Worm (Caenorhabditis elegans): Measurements from ENCODE around the gene aakg-3.

Gene aakg-3

DNA sequence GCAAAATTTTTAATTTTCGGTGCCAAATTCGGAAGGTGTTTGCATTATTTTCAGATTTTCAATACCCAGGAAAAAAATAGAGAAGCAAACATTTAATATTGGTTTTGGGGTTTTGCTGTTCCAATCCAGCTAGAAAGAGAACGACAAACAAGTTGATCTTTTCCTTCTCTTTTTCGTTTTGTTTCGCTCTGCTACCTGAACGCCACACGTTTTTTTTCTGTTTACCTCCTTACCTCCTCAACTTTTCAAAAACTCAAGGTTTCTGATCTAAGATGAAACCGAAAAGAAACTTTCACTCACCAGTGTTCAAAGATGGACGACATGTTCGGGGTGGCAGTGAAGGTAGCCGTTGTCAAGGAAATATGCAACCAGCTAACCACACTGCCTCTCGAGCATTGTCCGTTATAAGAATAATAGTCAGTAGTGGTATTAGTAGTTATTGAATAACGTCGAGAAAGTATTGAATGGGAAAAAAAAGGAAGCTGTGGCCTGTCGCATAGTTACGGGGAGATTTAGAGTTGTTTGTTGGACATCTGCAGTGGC lies 6.7 kb upstream of the aakg-3 start:
- TF ChIP-seq unc-62 (GFP tag; optimal IDR thresholded peaks at IDR 0.05): no peak

DNA sequence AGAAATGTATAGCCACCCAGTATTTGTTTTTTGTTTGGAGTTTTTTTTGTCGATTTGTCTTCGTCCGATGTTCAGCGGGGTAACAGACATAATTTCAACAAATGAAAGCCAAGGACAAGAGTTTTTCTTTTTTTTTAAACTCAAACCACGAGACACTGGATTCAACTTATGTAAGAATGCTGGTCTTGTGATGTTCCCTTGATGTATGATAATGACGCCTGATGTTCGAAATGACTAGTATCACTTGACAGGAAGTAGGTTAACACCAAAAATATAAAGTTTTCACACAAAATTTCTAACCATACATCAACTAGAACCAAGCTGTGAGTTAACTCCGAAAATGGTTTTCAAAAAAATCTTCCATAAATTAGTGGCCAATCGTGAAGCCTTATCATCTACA lies 6.0 kb upstream of the aakg-3 start:
- no peak for TF ChIP-seq unc-62 (GFP tag; optimal IDR thresholded peaks at IDR 0.05)

DNA sequence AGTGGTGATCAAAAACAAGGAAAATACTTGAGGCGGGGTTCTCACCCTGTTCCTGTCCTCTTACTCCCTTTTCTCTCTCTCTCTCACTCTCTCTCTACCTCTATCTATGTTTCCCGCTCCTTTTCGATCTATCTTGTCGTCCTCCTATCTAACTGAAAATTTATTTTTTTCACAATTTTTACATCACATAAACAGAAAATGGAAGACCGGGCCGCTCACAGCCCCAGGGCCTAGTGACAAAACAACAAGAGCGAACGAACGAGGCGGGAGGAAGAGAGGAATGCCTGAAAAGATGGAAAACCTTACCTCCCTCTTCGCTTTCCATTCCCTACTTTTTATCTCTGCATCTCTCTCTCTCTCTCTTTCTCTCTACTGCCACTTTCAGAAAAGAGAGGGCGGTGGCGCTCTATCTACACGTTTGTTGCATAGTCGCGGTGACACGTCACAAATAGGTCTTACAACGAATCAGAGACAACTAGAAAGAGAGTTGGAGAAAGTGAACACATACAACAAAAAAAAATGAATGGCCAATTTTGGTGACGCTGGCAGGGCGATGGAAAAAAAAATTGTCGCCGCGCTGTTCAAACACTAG lies 5.3 kb upstream of the aakg-3 start:
- TF ChIP-seq unc-62 (GFP tag; optimal IDR thresholded peaks at IDR 0.05): no peak

DNA sequence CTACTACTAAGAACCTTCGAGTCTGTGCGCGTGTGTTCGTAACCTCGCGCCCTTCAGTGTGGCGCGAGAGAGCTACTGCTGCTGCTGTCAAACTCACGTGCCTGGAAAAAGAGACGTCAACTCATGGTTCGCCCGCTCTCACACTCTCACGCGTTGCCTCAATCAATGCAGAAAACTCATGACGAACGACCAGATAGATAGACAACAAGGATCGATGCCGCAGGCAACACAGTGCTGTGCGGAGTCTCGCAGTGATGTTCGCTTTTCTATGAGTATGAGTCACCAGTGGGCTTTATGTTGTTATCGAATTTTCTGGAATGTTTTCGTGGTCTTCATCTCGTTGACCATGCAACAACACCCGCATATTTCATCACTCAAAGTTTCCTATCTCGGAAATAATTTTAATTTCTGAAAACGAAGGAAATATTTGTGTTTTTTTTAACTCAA lies 4.7 kb upstream of the aakg-3 start:
- no peak for TF ChIP-seq unc-62 (GFP tag; optimal IDR thresholded peaks at IDR 0.05)

DNA sequence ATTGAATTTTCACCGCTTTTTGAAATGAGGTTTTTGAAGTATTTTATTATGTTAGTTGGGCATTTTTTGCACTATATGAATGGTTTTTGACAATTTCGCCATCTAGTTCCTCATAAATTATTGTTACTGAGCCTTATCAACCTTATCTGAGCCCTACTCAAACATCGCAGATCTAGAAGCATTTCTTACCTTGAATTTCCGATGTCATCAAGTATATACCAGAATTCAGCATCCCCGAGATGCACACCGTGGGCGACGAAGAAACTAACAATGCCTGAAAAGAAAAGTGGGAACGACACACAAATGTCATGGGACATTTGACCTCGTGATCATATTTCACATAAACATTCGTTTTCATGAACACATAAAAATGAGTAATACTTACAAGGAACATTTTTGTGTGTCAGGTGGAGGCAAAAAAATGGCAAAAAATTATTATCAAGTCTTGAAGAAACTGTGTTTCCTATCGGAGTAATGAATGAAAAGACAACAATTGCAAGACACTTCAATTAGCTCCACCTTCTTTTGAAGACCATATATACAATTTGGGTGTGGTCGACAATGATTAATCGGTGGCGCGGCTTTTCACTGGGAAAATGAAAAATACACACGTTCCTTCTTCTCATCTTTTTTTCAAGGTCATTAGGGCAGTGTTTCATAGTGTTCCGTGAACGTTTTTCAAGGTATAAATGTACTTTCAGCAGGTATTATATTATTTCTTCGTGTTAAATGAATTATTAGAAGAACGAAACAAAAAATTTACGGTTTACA lies 3.8 kb upstream of the aakg-3 start:
- no peak for TF ChIP-seq unc-62 (GFP tag; optimal IDR thresholded peaks at IDR 0.05)

DNA sequence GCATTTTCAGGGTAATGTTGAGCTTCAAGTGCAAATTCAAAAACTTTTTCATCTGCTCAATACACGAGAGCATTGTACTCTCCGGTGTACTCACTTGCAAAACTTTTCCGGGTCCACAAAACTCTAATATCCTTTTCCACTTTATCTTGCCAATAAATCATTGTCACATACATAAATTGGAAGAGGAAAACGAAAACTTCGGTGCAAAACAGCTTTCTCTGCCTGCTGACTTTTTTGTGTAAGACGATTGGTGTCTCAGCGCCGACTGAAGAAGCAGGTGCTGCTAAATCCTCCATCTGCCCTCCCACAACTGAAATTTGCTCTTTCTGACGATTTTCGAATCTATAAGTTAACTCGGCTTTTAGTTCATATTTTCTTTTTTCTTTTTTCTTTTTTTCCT lies 827 bp upstream of the aakg-3 start:
- no peak for TF ChIP-seq unc-62 (GFP tag; optimal IDR thresholded peaks at IDR 0.05)

DNA sequence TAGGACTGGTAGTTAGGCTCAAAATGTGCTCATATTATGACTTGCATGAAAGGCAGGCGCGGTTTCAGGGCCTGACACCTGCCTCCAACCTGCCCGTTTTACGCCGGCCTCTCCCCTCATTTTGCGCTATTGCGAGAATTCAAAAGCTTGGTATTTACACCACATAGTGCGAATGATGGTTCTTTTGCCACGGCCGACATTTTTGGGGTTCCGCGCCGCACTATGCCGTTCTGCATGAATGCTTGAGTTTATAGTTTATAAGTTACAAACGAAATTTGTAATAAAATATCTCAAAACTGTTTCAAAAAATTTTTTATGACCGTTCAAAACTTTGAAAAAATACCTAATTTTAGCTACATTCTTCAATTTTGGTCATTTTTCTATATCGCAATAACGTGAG lies 1.9 kb downstream of the aakg-3 start:
- no peak for TF ChIP-seq unc-62 (GFP tag; optimal IDR thresholded peaks at IDR 0.05)

DNA sequence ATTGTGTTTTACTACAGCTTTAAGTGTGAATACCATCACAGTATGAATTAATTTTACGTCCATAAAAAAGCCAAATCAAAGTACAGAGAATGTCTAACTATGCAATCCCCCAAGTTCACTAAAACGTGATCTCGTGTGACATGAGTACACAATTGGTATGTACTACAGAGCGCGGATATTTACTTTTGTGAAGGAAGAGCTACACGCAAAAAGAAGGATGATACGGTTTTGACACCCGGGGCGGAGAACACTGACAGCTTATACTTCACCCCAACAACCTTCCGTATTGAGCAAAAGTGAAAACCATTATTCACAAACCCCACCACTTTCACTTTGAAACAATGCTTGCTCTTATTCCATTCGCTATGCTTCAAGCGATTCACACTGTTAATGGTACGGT lies 5.5 kb downstream of the aakg-3 start, which contains the start of gene nspg-5:
TSS of gene nspg-5 (plus strand) at position 301 of the 400 bp plus-strand sequence.
- TF ChIP-seq unc-62 (GFP tag; optimal IDR thresholded peaks at IDR 0.05): no peak

DNA sequence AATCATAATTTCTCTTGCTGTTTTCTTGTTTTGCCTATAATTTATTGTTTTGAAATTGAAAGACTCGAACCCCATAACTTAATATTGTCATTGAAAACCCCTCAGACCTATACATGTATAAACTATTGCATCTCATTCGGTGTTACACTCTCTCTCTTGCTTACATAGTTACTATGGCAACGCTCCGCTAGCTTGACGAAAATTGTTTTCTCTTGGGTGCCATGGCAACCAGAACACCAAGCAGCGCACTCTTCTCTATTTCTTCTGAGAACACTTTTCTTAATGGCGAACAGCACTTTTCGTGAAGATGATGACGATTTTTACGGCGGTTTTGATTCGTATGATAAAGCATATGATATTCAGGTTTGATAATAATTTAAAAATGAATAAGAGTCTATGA lies 7.7 kb downstream of the aakg-3 start, which contains the start of gene osm-5:
TSS of gene osm-5 (plus strand) at position 268 of the 400 bp plus-strand sequence.
- TF ChIP-seq unc-62 (GFP tag; optimal IDR thresholded peaks at IDR 0.05): no peak

DNA sequence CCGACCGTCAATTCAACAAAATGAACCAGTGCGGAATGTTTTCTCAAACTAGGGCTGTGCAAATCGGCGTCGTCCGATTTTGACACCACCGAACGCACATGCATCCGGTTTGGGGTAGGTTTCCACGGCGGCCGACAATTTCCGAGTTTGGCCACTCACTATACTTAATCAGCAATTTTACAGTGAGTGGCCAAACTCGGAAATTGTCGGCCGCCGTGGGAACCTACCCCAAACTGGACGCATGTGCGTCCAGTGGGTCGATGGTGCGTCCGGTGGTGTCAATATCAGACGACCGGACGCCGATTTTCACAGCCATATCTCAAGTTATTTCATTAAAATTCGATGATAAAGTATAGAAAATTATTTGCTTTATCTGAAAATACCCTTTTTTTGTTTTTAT lies 13.9 kb downstream of the aakg-3 start:
- TF ChIP-seq unc-62 (GFP tag; optimal IDR thresholded peaks at IDR 0.05): no peak

DNA sequence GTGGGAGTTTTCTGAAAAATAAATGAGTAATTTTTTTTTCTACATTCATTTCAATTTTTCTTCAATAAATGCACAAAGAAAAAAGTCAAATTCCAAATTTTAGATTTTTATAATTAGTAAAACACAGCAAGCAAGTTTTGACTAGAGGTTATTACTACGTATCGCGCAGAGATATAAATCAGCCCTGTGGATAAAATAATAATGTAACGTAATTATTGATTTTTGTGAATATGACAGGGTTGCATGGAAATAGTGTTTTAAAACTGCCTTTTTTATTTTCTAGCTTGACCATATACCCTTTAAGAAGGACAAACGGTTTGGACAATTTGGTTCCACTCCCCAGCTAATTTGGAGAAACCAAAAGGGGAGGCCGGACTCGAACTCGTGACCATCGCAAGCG lies 20.1 kb downstream of the aakg-3 start:
- TF ChIP-seq unc-62 (GFP tag; optimal IDR thresholded peaks at IDR 0.05): no peak

DNA sequence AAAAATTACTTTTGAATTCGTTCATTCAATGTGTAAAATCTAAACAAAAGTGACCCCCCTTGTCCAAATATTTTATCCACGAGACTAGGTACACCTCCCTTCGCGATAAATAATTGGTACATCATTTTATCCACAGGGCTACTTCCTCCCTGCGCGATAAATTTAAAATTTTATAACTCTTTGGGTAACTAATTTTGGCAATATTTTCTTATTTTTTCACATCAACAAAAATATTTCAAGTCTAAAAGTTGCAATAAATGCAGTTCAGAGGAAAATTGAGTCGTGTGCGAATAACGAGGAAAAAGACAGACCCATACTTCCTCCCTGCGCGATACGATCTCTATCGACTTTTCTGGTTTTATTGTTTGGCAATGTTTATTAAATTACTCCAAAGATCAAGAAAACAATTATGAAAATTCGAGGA lies 20.7 kb downstream of the aakg-3 start:
- peak; percentile 73 for TF ChIP-seq unc-62 (GFP tag; optimal IDR thresholded peaks at IDR 0.05)

DNA sequence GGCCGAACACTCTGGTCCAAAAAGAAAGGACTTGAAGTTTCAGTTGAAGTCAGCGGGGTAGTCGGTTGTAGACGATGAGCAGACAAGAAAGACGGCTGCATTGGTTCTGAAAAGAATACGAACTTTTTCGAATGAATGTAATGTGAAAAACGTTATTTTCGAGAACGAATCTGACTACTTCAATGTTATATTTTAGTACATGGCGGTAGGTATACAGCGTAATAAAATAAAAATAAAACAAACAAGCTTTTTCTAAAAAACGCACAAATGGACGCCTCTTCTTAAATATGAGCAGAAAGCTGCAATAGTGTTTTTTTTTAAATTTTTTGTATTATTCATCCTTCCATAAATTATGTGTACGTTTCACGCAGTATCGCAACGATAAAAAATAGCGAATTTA lies 23.4 kb downstream of the aakg-3 start, which contains the start of gene Y41G9A.17:
TSS of gene Y41G9A.17 (minus strand) at position 101 of the 400 bp plus-strand sequence.
- TF ChIP-seq unc-62 (GFP tag; optimal IDR thresholded peaks at IDR 0.05): no peak

DNA sequence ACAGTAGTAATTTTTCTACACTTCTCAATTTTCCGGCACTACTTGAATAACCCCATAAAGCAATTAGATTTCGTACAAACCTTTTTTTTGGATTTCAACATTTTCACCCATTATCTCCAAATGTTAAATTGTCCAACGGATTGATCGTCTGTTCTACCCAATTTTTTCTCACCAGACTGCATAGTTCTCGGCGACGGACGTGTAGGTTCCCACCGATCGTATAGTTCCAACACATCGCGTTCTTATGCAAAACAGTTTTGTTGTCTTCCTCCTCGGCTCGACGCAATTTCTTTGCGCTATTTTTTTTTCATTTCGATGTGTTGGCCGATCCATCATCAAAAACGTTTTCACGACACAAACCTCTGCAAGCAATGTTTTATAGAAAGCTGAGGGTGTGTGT lies 27.5 kb downstream of the aakg-3 start, which contains the start of gene Y41G9A.6:
TSS of gene Y41G9A.6 (minus strand) at position 101 of the 400 bp plus-strand sequence.
- TF ChIP-seq unc-62 (GFP tag; optimal IDR thresholded peaks at IDR 0.05): no peak

DNA sequence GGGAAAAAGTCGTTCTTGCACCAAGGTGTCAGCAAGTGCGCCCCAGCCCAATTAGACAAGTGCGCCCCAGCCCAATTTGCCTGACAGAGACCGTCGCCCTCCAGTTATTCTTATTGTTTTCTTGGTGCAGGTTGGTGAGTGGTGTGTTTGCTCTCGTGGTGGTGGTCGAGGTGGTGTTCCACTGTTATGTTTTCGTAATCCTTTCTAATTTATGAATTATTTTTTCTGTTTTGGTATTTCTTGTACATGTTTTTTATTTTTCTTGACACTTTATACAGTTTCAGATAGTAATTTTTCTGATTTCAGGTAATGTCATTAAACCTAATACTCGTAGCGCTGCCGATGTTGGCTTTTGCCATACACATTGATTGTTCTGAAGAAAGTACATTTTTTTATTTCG lies 32.9 kb downstream of the aakg-3 start, which contains the start of gene Y48D7A.1:
TSS of gene Y48D7A.1 (plus strand) at position 301 of the 400 bp plus-strand sequence.
- TF ChIP-seq unc-62 (GFP tag; optimal IDR thresholded peaks at IDR 0.05): no peak

DNA sequence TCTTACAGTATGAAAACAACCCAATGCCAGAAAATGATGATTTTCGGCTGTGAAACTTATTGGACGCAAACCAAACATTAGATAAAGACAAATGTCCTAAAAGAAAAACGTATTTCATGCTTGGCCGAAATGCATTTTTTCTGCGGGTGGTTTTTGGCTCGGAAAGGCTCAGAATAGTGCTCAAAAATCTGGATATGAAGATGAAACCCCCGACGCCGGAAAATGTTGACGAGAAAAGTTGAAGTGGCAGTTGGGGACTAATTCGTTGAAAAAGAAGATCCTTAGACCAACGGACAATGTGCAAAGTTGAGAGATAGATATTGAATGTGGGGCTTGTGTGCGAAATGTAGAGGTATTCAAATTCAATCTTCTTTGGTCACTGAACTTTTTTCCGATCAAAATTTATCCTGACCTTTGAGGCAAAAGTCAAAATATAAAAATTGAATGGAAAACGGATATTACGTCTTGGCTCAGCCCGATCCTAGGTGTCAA lies 42.3 kb downstream of the aakg-3 start, which contains the start of gene flp-18:
TSS of gene flp-18 (minus strand) at position 51 of the 492 bp plus-strand sequence.
- no peak for TF ChIP-seq unc-62 (GFP tag; optimal IDR thresholded peaks at IDR 0.05)
